Fruit fly (Drosophila melanogaster) whole organism, prepupa: ENCODE measurements around the gene CG13659.

Source experiments
- CG15336 ChIP-seq: fragments of 200-800 bp; sonication (Bioruptor generic); IDR thresholded peaks from 2 replicates; pipeline ENCODE4 v1.3.6; 2022; ENCODE audit warnings: missing biosample characterization, missing genetic modification characterization
- CG1621 ChIP-seq: fragments of 200-800 bp; sonication (Bioruptor generic); optimal IDR thresholded peaks from 3 replicates; lab custom pipeline; 2018; ENCODE audit warnings: missing biosample characterization, mild to moderate bottlenecking, missing genetic modification characterization
- CG32006 ChIP-seq: fragments of 200-800 bp; sonication (Bioruptor generic); optimal IDR thresholded peaks from 3 replicates; lab custom pipeline; 2017; ENCODE audit warnings: missing biosample characterization, mild to moderate bottlenecking, missing genetic modification characterization
- CG34406 ChIP-seq: fragments of 200-800 bp; sonication (Bioruptor generic); optimal IDR thresholded peaks from 3 replicates; lab custom pipeline; 2016; ENCODE audit warnings: missing biosample characterization, missing genetic modification characterization
- CG6792 ChIP-seq: fragments of 200-800 bp; sonication (Bioruptor generic); optimal IDR thresholded peaks from 3 replicates; lab custom pipeline; 2016; ENCODE audit warnings: missing biosample characterization, missing genetic modification characterization
- CG6808 ChIP-seq: fragments of 200-800 bp; sonication (Bioruptor generic); optimal IDR thresholded peaks from 3 replicates; lab custom pipeline; 2017; ENCODE audit warnings: missing biosample characterization, missing genetic modification characterization, mild to moderate bottlenecking, moderate library complexity, missing genetic modification reagents
- CG6854 ChIP-seq: fragments of 200-800 bp; sonication (Bioruptor generic); optimal IDR thresholded peaks from 2 replicates; lab custom pipeline; 2017; ENCODE audit warnings: missing biosample characterization, mild to moderate bottlenecking, missing genetic modification characterization
- CG7368 ChIP-seq: fragments of 200-800 bp; sonication (Bioruptor generic); optimal IDR thresholded peaks from 3 replicates; lab custom pipeline; 2016; ENCODE audit warnings: missing biosample characterization, missing genetic modification characterization
- CG8119 ChIP-seq: fragments of 200-800 bp; sonication (Bioruptor generic); IDR thresholded peaks from 3 replicates; pipeline ENCODE4 v1.3.6; 2022; ENCODE audit warnings: missing biosample characterization, missing genetic modification characterization
- CG8319 ChIP-seq: fragments of 200-800 bp; sonication (Bioruptor generic); optimal IDR thresholded peaks from 3 replicates; lab custom pipeline; 2016; ENCODE audit warnings: missing biosample characterization, missing genetic modification characterization
- CG8632 ChIP-seq: fragments of 200-800 bp; sonication (Bioruptor generic); optimal IDR thresholded peaks from 3 replicates; lab custom pipeline; 2016; ENCODE audit warnings: missing biosample characterization, missing genetic modification characterization
- CG9139 ChIP-seq: fragments of 200-800 bp; sonication (Bioruptor generic); optimal IDR thresholded peaks from 3 replicates; lab custom pipeline; 2017; ENCODE audit warnings: missing biosample characterization, mild to moderate bottlenecking, missing genetic modification characterization
- Ets21C ChIP-seq: fragments of 200-800 bp; sonication (Bioruptor generic); optimal IDR thresholded peaks from 3 replicates; lab custom pipeline; 2016; ENCODE audit warnings: missing biosample characterization, missing genetic modification characterization
- Ets96B ChIP-seq: fragments of 200-800 bp; optimal IDR thresholded peaks from 2 replicates; lab custom pipeline; 2019; ENCODE audit warnings: missing biosample characterization, mild to moderate bottlenecking, missing genetic modification characterization, moderate library complexity
- Hr38 ChIP-seq: sonication (Bioruptor generic); optimal IDR thresholded peaks from 2 replicates; lab custom pipeline; 2016; ENCODE audit warnings: missing biosample characterization, missing genetic modification characterization
- Lpt ChIP-seq: fragments of 200-800 bp; sonication (Bioruptor generic); optimal IDR thresholded peaks from 3 replicates; lab custom pipeline; 2016; ENCODE audit warnings: missing biosample characterization, missing genetic modification characterization
- Met ChIP-seq: fragments of 200-800 bp; sonication (Bioruptor generic); optimal IDR thresholded peaks from 3 replicates; lab custom pipeline; 2016; ENCODE audit warnings: missing biosample characterization, missing genetic modification characterization
- Smox ChIP-seq: fragments of 200-800 bp; sonication (Bioruptor generic); optimal IDR thresholded peaks from 3 replicates; lab custom pipeline; 2016; ENCODE audit warnings: missing biosample characterization, missing genetic modification characterization
- Sox102F ChIP-seq: fragments of 200-800 bp; sonication (Bioruptor generic); optimal IDR thresholded peaks from 2 replicates; lab custom pipeline; 2016; ENCODE audit warnings: missing biosample characterization, mild to moderate bottlenecking, missing genetic modification characterization
- Sox15 ChIP-seq: fragments of 200-800 bp; sonication (Bioruptor generic); optimal IDR thresholded peaks from 3 replicates; lab custom pipeline; 2016; ENCODE audit warnings: missing biosample characterization, missing genetic modification characterization
- achi ChIP-seq: fragments of 200-800 bp; sonication (Bioruptor generic); optimal IDR thresholded peaks from 3 replicates; lab custom pipeline; 2016; ENCODE audit warnings: missing biosample characterization, missing genetic modification characterization
- acj6 ChIP-seq: fragments of 200-800 bp; sonication (Bioruptor generic); optimal IDR thresholded peaks from 3 replicates; lab custom pipeline; 2016; ENCODE audit warnings: missing biosample characterization, missing genetic modification characterization
- cyc ChIP-seq: fragments of 200-800 bp; sonication (Bioruptor generic); optimal IDR thresholded peaks from 3 replicates; lab custom pipeline; 2016; ENCODE audit warnings: missing biosample characterization, missing genetic modification characterization
- dsx ChIP-seq: fragments of 200-800 bp; optimal IDR thresholded peaks from 3 replicates; lab custom pipeline; 2019; ENCODE audit warnings: missing biosample characterization, mild to moderate bottlenecking, missing genetic modification characterization, moderate library complexity; ENCODE audit not compliant: poor library complexity, severe bottlenecking
- eg ChIP-seq: fragments of 200-800 bp; sonication (Bioruptor generic); IDR thresholded peaks from 3 replicates; pipeline ENCODE4 v1.3.6; 2022; ENCODE audit warnings: missing biosample characterization, missing genetic modification characterization
- fd59A ChIP-seq: fragments of 200-800 bp; sonication (Bioruptor generic); optimal IDR thresholded peaks from 2 replicates; lab custom pipeline; 2017; ENCODE audit warnings: missing biosample characterization, mild to moderate bottlenecking, missing genetic modification characterization, missing genetic modification reagents
- fkh ChIP-seq: fragments of 200-800 bp; sonication (Bioruptor generic); optimal IDR thresholded peaks from 3 replicates; lab custom pipeline; 2017; ENCODE audit warnings: missing biosample characterization, mild to moderate bottlenecking, missing genetic modification characterization, moderate library complexity
- lz ChIP-seq: fragments of 200-800 bp; sonication (Bioruptor generic); optimal IDR thresholded peaks from 3 replicates; lab custom pipeline; 2016; ENCODE audit warnings: missing biosample characterization, missing genetic modification characterization
- net ChIP-seq: fragments of 200-800 bp; sonication (Bioruptor generic); optimal IDR thresholded peaks from 3 replicates; lab custom pipeline; 2016; ENCODE audit warnings: missing biosample characterization, missing genetic modification characterization
- pdm3 ChIP-seq: fragments of 200-800 bp; sonication (Bioruptor generic); optimal IDR thresholded peaks from 3 replicates; lab custom pipeline; 2016; ENCODE audit warnings: missing biosample characterization, missing genetic modification characterization
- spab ChIP-seq: fragments of 200-800 bp; sonication (Bioruptor generic); optimal IDR thresholded peaks from 2 replicates; lab custom pipeline; 2017; ENCODE audit warnings: missing biosample characterization, mild to moderate bottlenecking, missing genetic modification characterization, missing genetic modification reagents
- ss ChIP-seq, 2 experiments: fragments of 200-800 bp; sonication (Bioruptor generic); optimal IDR thresholded peaks; 2 replicates in 1 of 2; 3 replicates in 1 of 2; lab custom pipeline; 2017 to 2018; ENCODE audit warnings: mild to moderate bottlenecking in 2 of 2, missing biosample characterization in 2 of 2, missing genetic modification characterization in 2 of 2, moderate library complexity in 1 of 2
- svp ChIP-seq: fragments of 200-800 bp; sonication (Bioruptor generic); peaks from one replicate; lab custom pipeline; 2016; ENCODE audit warnings: missing biosample characterization, missing genetic modification characterization
- vri ChIP-seq: fragments of 200-800 bp; sonication (Bioruptor generic); optimal IDR thresholded peaks from 3 replicates; lab custom pipeline; 2016; ENCODE audit warnings: missing biosample characterization, mild to moderate bottlenecking, missing genetic modification characterization

The CG13659 gene

DNA sequence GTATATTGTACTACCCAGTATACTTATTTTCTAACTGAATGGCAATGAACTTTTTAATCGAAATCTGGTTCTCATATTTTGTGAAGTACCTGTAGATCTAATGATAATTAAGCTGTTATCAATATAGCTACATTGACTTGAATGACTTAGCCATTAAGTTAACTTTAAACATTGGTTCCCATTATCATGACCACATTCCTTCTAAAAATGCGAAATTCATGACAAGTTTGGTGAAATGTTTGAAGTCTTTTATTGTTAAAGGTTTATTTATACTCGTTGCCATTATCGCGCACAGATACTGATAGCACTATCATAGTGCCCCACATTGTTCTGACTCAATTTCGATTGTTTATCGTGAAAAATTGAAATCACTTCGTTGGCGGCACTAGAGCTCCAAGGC, 20.2 kb downstream of the CG13659 start:
- TF ChIP-seq CG7368 (GFP tag; lab: Kevin White, UChicago) (no peak), Smox (GFP tag; lab: Kevin White, UChicago) (no peak), CG6854 (GFP tag; lab: Kevin White, UChicago) (no peak), Met (GFP tag; lab: Kevin White, UChicago) (no peak), achi (GFP tag; lab: Kevin White, UChicago) (no peak), dsx (no peak), Hr38 (no peak)
- TF ChIP-seq, all 60 proteins: peak for 0

DNA sequence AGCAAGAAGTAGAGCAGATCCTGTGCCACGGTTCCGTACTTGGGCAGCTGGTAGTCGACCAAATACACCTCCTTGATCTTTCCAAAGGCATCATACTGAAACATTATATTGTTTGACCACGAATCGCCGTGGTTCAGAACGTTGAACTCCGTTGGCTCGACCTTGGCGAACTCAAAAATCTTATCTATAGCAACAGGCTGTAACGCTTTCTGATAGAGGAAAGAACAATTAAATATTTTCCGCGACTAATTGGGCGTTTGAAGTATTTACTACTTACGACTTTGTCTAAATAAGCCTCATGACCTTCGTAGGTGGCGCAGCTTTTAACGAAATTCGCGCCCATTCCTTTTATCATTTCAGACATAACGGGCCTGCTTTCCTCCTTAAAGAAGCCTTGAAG, 21.0 kb downstream of the CG13659 start:
- TF ChIP-seq svp: peak; percentile 72
- no peak for TF ChIP-seq achi (GFP tag; lab: Kevin White, UChicago)

DNA sequence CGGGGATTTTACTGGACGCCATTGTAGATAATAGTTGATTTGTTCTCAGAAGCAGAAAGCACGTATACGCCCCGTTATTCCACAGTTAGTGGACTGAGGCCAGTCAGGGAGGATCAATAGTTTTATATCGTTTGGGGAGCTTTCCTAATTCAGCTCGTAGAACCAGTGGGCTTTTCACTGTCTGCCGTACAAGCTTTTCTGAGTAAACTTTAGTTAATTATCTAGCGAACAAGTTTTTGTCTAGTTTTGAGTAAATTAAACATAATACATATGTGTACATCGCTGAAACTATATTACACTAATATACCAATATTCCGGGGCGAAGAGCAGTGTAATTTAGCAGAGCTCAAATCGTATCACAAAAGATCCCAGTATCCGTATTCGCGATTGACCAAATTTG, 22.0 kb downstream of the CG13659 start, which contains the start of gene CG10562:
Gene CG10562 (minus strand): TSS at position 101 of the 400 bp plus-strand sequence.
- TF ChIP-seq CG6808 (GFP tag; lab: Kevin White, UChicago) (no peak), Ets21C (GFP tag; lab: Kevin White, UChicago) (no peak), net (GFP tag; lab: Kevin White, UChicago) (no peak), eg (GFP tag; lab: Robert Waterston, UW) (no peak), lz (no peak), cyc (GFP tag; lab: Kevin White, UChicago) (no peak)

DNA sequence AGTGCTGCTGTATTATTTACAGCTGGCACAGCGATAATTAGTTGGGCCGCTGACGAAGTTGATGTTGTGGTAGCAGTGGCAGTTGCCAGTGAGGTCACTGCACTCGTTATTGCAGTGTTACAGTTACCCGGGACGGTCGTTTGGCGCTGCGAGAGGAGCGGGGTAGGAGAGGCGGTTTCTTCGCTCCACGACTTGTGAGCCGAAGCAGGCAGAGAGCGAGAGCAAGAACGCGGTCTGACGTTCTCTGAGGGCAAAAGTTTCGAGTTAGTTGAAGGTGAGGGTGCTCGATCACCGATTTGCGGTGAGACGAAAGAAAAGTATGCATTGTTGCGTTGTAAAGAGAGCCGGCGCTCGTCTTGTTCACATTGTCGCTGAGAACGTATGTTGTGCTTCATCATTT, 27.8 kb downstream of the CG13659 start:
- TF ChIP-seq CG8119 (GFP tag; lab: Robert Waterston, UW) (0 out of 3 replicates have a peak, but pooled peaks have one; percentile 28), eg (GFP tag; lab: Robert Waterston, UW) (0 out of 3 replicates have a peak, but pooled peaks have one; percentile 17)

DNA sequence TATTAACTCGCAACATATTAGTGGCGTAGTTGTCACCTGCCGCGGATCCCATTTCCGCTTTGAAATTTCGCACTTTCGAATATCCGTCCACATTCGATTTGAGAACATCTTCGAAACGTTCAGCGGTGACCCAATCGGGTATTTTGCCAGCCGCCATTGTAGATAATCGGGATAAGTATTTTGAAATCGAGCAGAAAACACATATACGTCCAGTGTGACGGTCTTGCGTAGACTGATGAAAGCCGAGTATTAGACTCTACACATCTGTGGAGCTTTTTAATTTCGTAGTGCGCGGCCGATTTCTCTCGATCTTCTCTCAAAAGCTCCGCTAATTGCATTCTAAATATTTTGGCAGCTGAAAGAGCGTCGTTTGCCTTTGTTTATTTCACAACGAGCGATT, 28.4 kb downstream of the CG13659 start, which contains the start of gene CHKov1:
Gene CHKov1 (minus strand): TSS at position 238 of the 400 bp plus-strand sequence.
- no peak for TF ChIP-seq Smox (GFP tag; lab: Kevin White, UChicago)
- no peak for TF ChIP-seq CG6792 (GFP tag; lab: Kevin White, UChicago)
- 0 out of 2 replicates have a peak, but pooled peaks have one; percentile 21 for TF ChIP-seq CG15336 (GFP tag; lab: Robert Waterston, UW)
- TF ChIP-seq vri (GFP tag; lab: Kevin White, UChicago): peak; percentile 30
- TF ChIP-seq, all 60 proteins: peak for 2

DNA sequence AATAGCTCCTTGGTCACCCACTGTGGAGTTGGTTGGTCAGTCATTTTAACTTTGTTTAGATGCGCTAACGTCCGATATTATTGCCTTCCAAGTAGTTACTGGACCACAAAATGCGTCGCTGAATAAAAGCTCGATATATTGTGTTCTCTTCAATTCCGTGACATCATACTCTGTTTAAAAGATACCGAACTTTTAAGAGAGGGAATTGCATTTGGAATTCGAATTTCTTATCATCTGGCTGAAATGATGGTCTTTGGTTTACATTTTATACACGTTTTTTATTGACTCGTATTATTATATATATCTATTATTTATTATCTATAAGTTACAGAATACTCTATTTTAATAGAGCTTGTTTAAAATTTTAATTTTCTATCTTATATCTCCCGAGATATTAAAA, 30.4 kb downstream of the CG13659 start, which contains the start of gene CHKov2:
Gene CHKov2 (minus strand): TSS at position 101 of the 400 bp plus-strand sequence.
- TF ChIP-seq Sox102F (no peak), fkh (no peak), CG32006 (GFP tag; lab: Kevin White, UChicago) (no peak), CG8632 (GFP tag; lab: Kevin White, UChicago) (no peak), Ets21C (GFP tag; lab: Kevin White, UChicago) (no peak), ss (GFP tag; optimal IDR thresholded peaks at IDR 0.05; lab: Kevin White, UChicago) (no peak), CG1621 (no peak), Met (GFP tag; lab: Kevin White, UChicago) (no peak), CG9139 (GFP tag; lab: Kevin White, UChicago) (no peak), Sox15 (GFP tag; lab: Kevin White, UChicago) (no peak), vri (GFP tag; lab: Kevin White, UChicago) (no peak), net (GFP tag; lab: Kevin White, UChicago) (no peak), CG6792 (GFP tag; lab: Kevin White, UChicago) (no peak), dsx (no peak), acj6 (GFP tag; lab: Kevin White, UChicago) (no peak), CG8119 (GFP tag; lab: Robert Waterston, UW) (no peak), pdm3 (no peak)

DNA sequence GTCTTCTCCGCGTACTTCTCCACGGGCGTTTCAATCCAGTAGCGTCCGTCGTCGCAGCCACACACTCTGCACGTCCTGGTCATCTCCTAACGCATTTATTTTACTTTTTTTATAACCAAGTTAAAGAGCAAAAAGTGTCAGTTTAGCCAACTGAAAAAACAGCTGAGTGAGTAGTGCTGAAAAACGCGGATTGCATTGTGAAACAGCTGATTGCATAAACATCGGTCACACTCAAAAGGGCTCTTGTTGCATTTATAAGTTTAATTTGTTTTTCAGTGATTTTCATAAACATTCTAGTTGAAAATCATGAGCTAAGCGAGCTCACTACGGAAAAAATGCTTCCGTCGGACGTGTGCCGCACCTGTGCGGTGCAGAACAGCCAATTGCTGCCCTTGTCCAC, 34.4 kb downstream of the CG13659 start, which contains the start of the genes CG10669 and CG11902:
Gene CG10669 (minus strand): TSS at position 179 of the 400 bp plus-strand sequence.
Gene CG11902 (plus strand): TSS at position 193 of the 400 bp plus-strand sequence.
- TF ChIP-seq CG34406 (GFP tag; lab: Kevin White, UChicago) (no peak), fd59A (GFP tag; lab: Kevin White, UChicago) (no peak), CG8319 (GFP tag; lab: Kevin White, UChicago) (no peak), CG6808 (GFP tag; lab: Kevin White, UChicago) (no peak), achi (GFP tag; lab: Kevin White, UChicago) (no peak), Lpt (no peak), Met (GFP tag; lab: Kevin White, UChicago) (no peak), Ets96B (tag; lab: Kevin White, UChicago) (no peak), spab (GFP tag; lab: Kevin White, UChicago) (no peak), cyc (GFP tag; lab: Kevin White, UChicago) (no peak)
- TF ChIP-seq, all 60 proteins: peak for 0
